Worm (Caenorhabditis elegans) whole organism, young adult: ENCODE results near the gene R07E5.15.

ENCODE experiments used
- B0035.1 ChIP-seq: sonication (generic microtip); optimal IDR thresholded peaks from 2 replicates; lab custom pipeline; 2016; ENCODE audit warnings: missing genetic modification characterization, mild to moderate bottlenecking, missing compliant biosample characterization, missing genotype, missing genetic modification reagents
- C06A6.2 ChIP-seq: fragments of 200-800 bp; sonication (Bioruptor generic); conservative IDR thresholded peaks from 2 replicates; pipeline ENCODE4 v1.3.6; 2022; ENCODE audit warnings: missing genetic modification characterization, missing compliant biosample characterization
- C17E4.6 ChIP-seq: fragments of 200-800 bp; sonication (Bioruptor generic); IDR thresholded peaks from 2 replicates; pipeline ENCODE4 v1.3.6; 2022; ENCODE audit warnings: missing genetic modification reagents, missing genetic modification characterization, missing compliant biosample characterization
- D2030.7 ChIP-seq: fragments of 200-800 bp; sonication (Bioruptor generic); IDR thresholded peaks from 2 replicates; pipeline ENCODE4 v1.3.6; 2022; ENCODE audit warnings: missing genetic modification reagents, missing genetic modification characterization, missing compliant biosample characterization
- F23B12.7 ChIP-seq: sonication (generic microtip); optimal IDR thresholded peaks from 2 replicates; lab custom pipeline; 2017; ENCODE audit warnings: missing genetic modification characterization, mild to moderate bottlenecking, missing compliant biosample characterization, antibody characterized with exemption, moderate library complexity; ENCODE audit not compliant: insufficient read depth
- F33H1.4 ChIP-seq: fragments of 200-800 bp; sonication (Bioruptor generic); IDR thresholded peaks from 2 replicates; pipeline ENCODE4 v1.3.6; 2022; ENCODE audit warnings: missing genetic modification reagents, missing genetic modification characterization, missing compliant biosample characterization
- F49E8.2 ChIP-seq: sonication (generic microtip); optimal IDR thresholded peaks from 3 replicates; lab custom pipeline; 2017; ENCODE audit warnings: missing genetic modification characterization, mild to moderate bottlenecking, missing compliant biosample characterization, antibody characterized with exemption, moderate library complexity; ENCODE audit not compliant: insufficient read depth
- F55B11.4 ChIP-seq: sonication (generic microtip); optimal IDR thresholded peaks from 2 replicates; lab custom pipeline; 2016; ENCODE audit warnings: missing compliant biosample characterization, missing genetic modification characterization, borderline replicate concordance; ENCODE audit not compliant: insufficient read depth
- Y53F4B.3 ChIP-seq: fragments of 200-800 bp; sonication (Bioruptor generic); IDR thresholded peaks from 2 replicates; pipeline ENCODE4 v1.3.6; 2022; ENCODE audit warnings: missing genetic modification reagents, missing genetic modification characterization, missing compliant biosample characterization
- Y56A3A.18 ChIP-seq: fragments of 200-800 bp; sonication (Bioruptor generic); IDR thresholded peaks from 2 replicates; pipeline ENCODE4 v1.3.6; 2022; ENCODE audit warnings: missing genetic modification reagents, missing genetic modification characterization, missing compliant biosample characterization
- ZK185.1 ChIP-seq: sonication (generic microtip); optimal IDR thresholded peaks from 2 replicates; lab custom pipeline; 2016; ENCODE audit warnings: mild to moderate bottlenecking, missing genetic modification characterization, missing compliant biosample characterization; ENCODE audit not compliant: poor library complexity, severe bottlenecking
- ama-1 ChIP-seq, 3 experiments: fragments of 150-350 bp in 1 of 3; sonication (generic microtip) in 2 of 3; optimal IDR thresholded peaks; 2 replicates each; lab custom pipeline; 2014 to 2018; ENCODE audit warnings: missing biosample characterization in 2 of 3, missing genetic modification characterization in 2 of 3, missing genetic modification reagents in 2 of 3
- attf-5 ChIP-seq: fragments of 200-800 bp; sonication (Bioruptor generic); optimal IDR thresholded peaks from 2 replicates; lab custom pipeline; 2018; ENCODE audit warnings: mild to moderate bottlenecking, missing genetic modification characterization, missing compliant biosample characterization
- cebp-1 ChIP-seq, 2 experiments: fragments of 200-800 bp in 1 of 2; sonication (Bioruptor generic) in 1 of 2; sonication (generic microtip) in 1 of 2; IDR thresholded peaks in 1 of 2; optimal IDR thresholded peaks in 1 of 2; 2 replicates each; pipeline versions ENCODE4 v1.3.6 to Lab custom; 2017 to 2022; ENCODE audit warnings: missing compliant biosample characterization in 2 of 2, missing genetic modification characterization in 2 of 2, mild to moderate bottlenecking in 1 of 2, missing genetic modification reagents in 1 of 2, moderate library complexity in 1 of 2
- cebp-2 ChIP-seq: fragments of 200-800 bp; sonication (Bioruptor generic); IDR thresholded peaks from 2 replicates; pipeline ENCODE4 v1.3.6; 2022; ENCODE audit warnings: missing genetic modification characterization, missing compliant biosample characterization
- ceh-100 ChIP-seq: fragments of 200-800 bp; sonication (Bioruptor generic); IDR thresholded peaks from 2 replicates; pipeline ENCODE4 v1.3.6; 2022; ENCODE audit warnings: missing genetic modification reagents, missing genetic modification characterization, missing compliant biosample characterization
- ceh-79 ChIP-seq: sonication (generic microtip); optimal IDR thresholded peaks from 2 replicates; lab custom pipeline; 2017; ENCODE audit warnings: mild to moderate bottlenecking, missing genetic modification characterization, missing compliant biosample characterization
- ceh-91 ChIP-seq: fragments of 200-800 bp; sonication (Bioruptor generic); IDR thresholded peaks from 2 replicates; pipeline ENCODE4 v1.3.6; 2022; ENCODE audit warnings: missing genetic modification reagents, missing genetic modification characterization, missing compliant biosample characterization
- dpl-1 ChIP-seq: fragments of 150-350 bp; optimal IDR thresholded peaks from 2 replicates; lab custom pipeline; 2014; ENCODE audit warnings: missing biosample characterization, missing genetic modification reagents, missing genetic modification characterization
- efl-1 ChIP-seq: fragments of 150-350 bp; optimal IDR thresholded peaks from 2 replicates; lab custom pipeline; 2014; ENCODE audit warnings: missing biosample characterization, missing genetic modification reagents, missing genetic modification characterization
- egl-18 ChIP-seq: fragments of 200-800 bp; sonication (Bioruptor generic); IDR thresholded peaks from 2 replicates; pipeline ENCODE4 v1.3.6; 2022; ENCODE audit warnings: missing genetic modification reagents, missing genetic modification characterization, missing compliant biosample characterization
- ekl-4 ChIP-seq: fragments of 200-800 bp; sonication (Bioruptor generic); IDR thresholded peaks from 2 replicates; pipeline ENCODE4 v1.3.6; 2022; ENCODE audit warnings: missing genetic modification reagents, missing genetic modification characterization, missing compliant biosample characterization
- him-1 ChIP-seq: sonication (generic microtip); optimal IDR thresholded peaks from 2 replicates; lab custom pipeline; 2016; ENCODE audit warnings: missing genotype, missing genetic modification reagents, missing genetic modification characterization, missing compliant biosample characterization
- hmg-20 ChIP-seq: fragments of 200-800 bp; sonication (Bioruptor generic); IDR thresholded peaks from 2 replicates; pipeline ENCODE4 v1.3.6; 2022; ENCODE audit warnings: missing genetic modification reagents, missing genetic modification characterization, missing compliant biosample characterization
- hsf-1 ChIP-seq: fragments of 200-800 bp; sonication (Bioruptor generic); IDR thresholded peaks from 2 replicates; pipeline ENCODE4 v1.3.6; 2022; ENCODE audit warnings: missing genetic modification reagents, missing genetic modification characterization, missing compliant biosample characterization
- let-526 ChIP-seq: fragments of 200-800 bp; sonication (Bioruptor generic); IDR thresholded peaks from 2 replicates; pipeline ENCODE4 v1.3.6; 2022; ENCODE audit warnings: missing genetic modification reagents, missing genetic modification characterization, missing compliant biosample characterization
- let-607 ChIP-seq, 2 experiments: fragments of 200-800 bp in 1 of 2; sonication (Bioruptor generic) in 1 of 2; sonication (generic microtip) in 1 of 2; optimal IDR thresholded peaks; 2 replicates each; lab custom pipeline; 2016 to 2018; ENCODE audit warnings: mild to moderate bottlenecking in 2 of 2, missing compliant biosample characterization in 2 of 2, missing genetic modification characterization in 2 of 2, moderate library complexity in 2 of 2, missing genotype in 1 of 2
- lin-40 ChIP-seq: sonication (generic microtip); optimal IDR thresholded peaks from 2 replicates; lab custom pipeline; 2016; ENCODE audit warnings: missing genetic modification characterization, mild to moderate bottlenecking, missing compliant biosample characterization, missing genotype, missing genetic modification reagents
- lin-54 ChIP-seq: fragments of 200-800 bp; sonication (Bioruptor generic); optimal IDR thresholded peaks from 2 replicates; lab custom pipeline; 2018; ENCODE audit warnings: mild to moderate bottlenecking, missing genetic modification characterization, missing compliant biosample characterization
- lsl-1 ChIP-seq: fragments of 200-800 bp; sonication (Bioruptor generic); optimal IDR thresholded peaks from 2 replicates; lab custom pipeline; 2018; ENCODE audit warnings: mild to moderate bottlenecking, missing genetic modification characterization, moderate library complexity, missing compliant biosample characterization
- madf-10 ChIP-seq: sonication (generic microtip); optimal IDR thresholded peaks from 2 replicates; lab custom pipeline; 2016; ENCODE audit warnings: mild to moderate bottlenecking, missing genetic modification characterization, missing compliant biosample characterization
- madf-6 ChIP-seq: fragments of 200-800 bp; sonication (Bioruptor generic); IDR thresholded peaks from 2 replicates; pipeline ENCODE4 v1.3.6; 2022; ENCODE audit warnings: missing genetic modification reagents, missing genetic modification characterization, missing compliant biosample characterization
- madf-8 ChIP-seq: fragments of 200-800 bp; sonication (Bioruptor generic); conservative IDR thresholded peaks from 2 replicates; pipeline ENCODE4 v1.3.6; 2022; ENCODE audit warnings: missing genetic modification reagents, missing genetic modification characterization, missing compliant biosample characterization
- mcd-1 ChIP-seq: fragments of 200-800 bp; sonication (Bioruptor generic); IDR thresholded peaks from 2 replicates; pipeline ENCODE4 v1.3.6; 2022; ENCODE audit warnings: missing genetic modification reagents, missing genetic modification characterization, missing compliant biosample characterization
- pbrm-1 ChIP-seq: fragments of 200-800 bp; sonication (Bioruptor generic); IDR thresholded peaks from 2 replicates; pipeline ENCODE4 v1.3.6; 2022; ENCODE audit warnings: missing genetic modification reagents, missing genetic modification characterization, missing compliant biosample characterization
- pha-4 ChIP-seq: fragments of 150-350 bp; sonication (generic microtip); optimal IDR thresholded peaks from 2 replicates; lab custom pipeline; 2014; ENCODE audit warnings: missing biosample characterization, missing genetic modification reagents, missing genetic modification characterization
- rcor-1 ChIP-seq: fragments of 200-800 bp; sonication (Bioruptor generic); IDR thresholded peaks from 2 replicates; pipeline ENCODE4 v1.3.6; 2022; ENCODE audit warnings: missing genetic modification reagents, missing genetic modification characterization, missing compliant biosample characterization
- snpc-1.1 ChIP-seq: sonication (generic microtip); optimal IDR thresholded peaks from 2 replicates; lab custom pipeline; 2017; ENCODE audit warnings: missing genetic modification characterization, mild to moderate bottlenecking, missing compliant biosample characterization, antibody characterized with exemption, moderate library complexity, missing genotype, missing genetic modification reagents; ENCODE audit not compliant: insufficient read depth
- snpc-3.4 ChIP-seq: sonication (generic microtip); optimal IDR thresholded peaks from 2 replicates; lab custom pipeline; 2017; ENCODE audit warnings: missing genetic modification characterization, mild to moderate bottlenecking, missing compliant biosample characterization, antibody characterized with exemption, moderate library complexity, missing genotype, missing genetic modification reagents
- snpc-4 ChIP-seq, 5 experiments: fragments of 150-350 bp in 1 of 5; sonication (generic microtip) in 4 of 5; optimal IDR thresholded peaks; 2 replicates each; lab custom pipeline; 2014 to 2018; ENCODE audit warnings: missing genetic modification characterization in 5 of 5, missing biosample characterization in 3 of 5, antibody characterized with exemption in 2 of 5, mild to moderate bottlenecking in 2 of 5, missing compliant biosample characterization in 2 of 5, missing genotype in 2 of 5, moderate library complexity in 2 of 5, missing genetic modification reagents in 1 of 5
- tbp1 ChIP-seq: fragments of 200-800 bp; sonication (Bioruptor generic); optimal IDR thresholded peaks from 2 replicates; lab custom pipeline; 2018; ENCODE audit warnings: mild to moderate bottlenecking, missing genetic modification characterization, missing compliant biosample characterization
- xnd-1 ChIP-seq: sonication (generic microtip); optimal IDR thresholded peaks from 2 replicates; lab custom pipeline; 2016; ENCODE audit warnings: missing genotype, missing genetic modification reagents, missing genetic modification characterization, missing compliant biosample characterization

R07E5.15 gene

ce11 chrIII:4419117-4419978, 18.1 kb downstream of the R07E5.15 start, which contains the start of the genes R07E5.7 and cku-80 (continued):
- TF ChIP-seq ZK185.1 (peak; percentile 0), let-526 (GFP tag; lab: Robert Waterston, UW) (no peak), F23B12.7 (tag; lab: Kevin White, UChicago) (peak; percentile 70), F55B11.4 (no peak), mcd-1 (GFP tag; lab: Robert Waterston, UW) (peak; percentile 59), lin-54 (GFP tag; lab: Kevin White, UChicago) (peak; percentile 79), pha-4 (tag; lab: Kevin White, UChicago) (no peak), B0035.1 (tag; lab: Kevin White, UChicago) (no peak), dpl-1 (GFP tag; lab: Kevin White, UChicago) (peak; percentile 72), lin-40 (tag; lab: Kevin White, UChicago) (peak; percentile 28), madf-6 (GFP tag; lab: Robert Waterston, UW) (peak; percentile 62; the same call in 1 of the 2 replicates), F49E8.2 (tag; lab: Kevin White, UChicago) (no peak), efl-1 (GFP tag; lab: Kevin White, UChicago) (peak; percentile 69), attf-5 (GFP tag; lab: Kevin White, UChicago) (peak; percentile 79), lsl-1 (GFP tag; lab: Kevin White, UChicago) (peak; percentile 45), ekl-4 (GFP tag; lab: Robert Waterston, UW) (peak; percentile 11; the same call in 1 of the 2 replicates), Y56A3A.18 (GFP tag; lab: Robert Waterston, UW) (no peak), him-1 (no peak), Y53F4B.3 (GFP tag; lab: Robert Waterston, UW) (no peak), ama-1 (optimal IDR thresholded peaks at IDR 0.05; lab: Kevin White, UChicago) (no peak), ama-1 (GFP tag; optimal IDR thresholded peaks at IDR 0.05; lab: Kevin White, UChicago) (no peak), madf-10 (tag; lab: Kevin White, UChicago) (no peak), let-607 (tag; optimal IDR thresholded peaks at IDR 0.05; lab: Kevin White, UChicago) (peak in 1 of 2 experiments; percentile 6), snpc-3.4 (tag; lab: Kevin White, UChicago) (peak; percentile 60), tbp1 (GFP tag; lab: Kevin White, UChicago) (peak; percentile 43), rcor-1 (GFP tag; lab: Robert Waterston, UW) (no peak), ceh-79 (tag; lab: Kevin White, UChicago) (no peak), cebp-1 (GFP tag; IDR thresholded peaks at IDR 0.05; lab: Robert Waterston, UW) (peak; percentile 71), cebp-1 (tag; optimal IDR thresholded peaks at IDR 0.05; lab: Kevin White, UChicago) (peak; percentile 94)

- peak; percentile 59 for TF ChIP-seq C06A6.2 (GFP tag; lab: Robert Waterston, UW)
- TF ChIP-seq hmg-20 (GFP tag; lab: Robert Waterston, UW): peak; percentile 71; the same call in 1 of the 2 replicates
- TF ChIP-seq cebp-2 (GFP tag; lab: Robert Waterston, UW): peak; percentile 82; the same call in 1 of the 2 replicates
- peak; percentile 68 for TF ChIP-seq hsf-1
- peak; percentile 61 for TF ChIP-seq F33H1.4 (GFP tag; lab: Robert Waterston, UW)
- peak; percentile 81; the same call in 1 of the 2 replicates for TF ChIP-seq pbrm-1 (GFP tag; lab: Robert Waterston, UW)
- peak; percentile 66 for TF ChIP-seq D2030.7 (GFP tag; lab: Robert Waterston, UW)
- peak; percentile 68; the same call in 1 of the 2 replicates for TF ChIP-seq egl-18
- peak; percentile 85 for TF ChIP-seq snpc-1.1
- peak; percentile 63 for TF ChIP-seq ceh-100 (GFP tag; lab: Robert Waterston, UW)
- TF ChIP-seq xnd-1 (tag; lab: Kevin White, UChicago): peak; percentile 71
- TF ChIP-seq ceh-91 (GFP tag; lab: Robert Waterston, UW): peak; percentile 45; the same call in 1 of the 2 replicates
- TF ChIP-seq C17E4.6: peak; percentile 70; the same call in 1 of the 2 replicates
- TF ChIP-seq madf-8 (GFP tag; lab: Robert Waterston, UW): peak; percentile 90
- peak; percentile 66 for TF ChIP-seq snpc-4 (GFP tag; optimal IDR thresholded peaks at IDR 0.05; lab: Kevin White, UChicago)
- peak; percentile 85 to 99 (median 92) for TF ChIP-seq snpc-4 (tag; optimal IDR thresholded peaks at IDR 0.05; lab: Kevin White, UChicago)
- TF ChIP-seq rcor-1 (GFP tag; lab: Robert Waterston, UW): peak; percentile 81
- peak; percentile 90 for TF ChIP-seq ekl-4 (GFP tag; lab: Robert Waterston, UW)
These were observed 25.5 kb downstream of the R07E5.15 start for ce11 chrIII:4426711-4427218.
